Fruit fly (Drosophila melanogaster) whole organism, embryonic: ENCODE results near the gene Cyp313b1.

Experiments
- B-H1 ChIP-seq: fragments of 200-800 bp; sonication (Bioruptor generic); IDR thresholded peaks from 3 replicates; pipeline ENCODE4 v1.3.6; 2022; ENCODE audit warnings: missing biosample characterization, missing genetic modification characterization
- Bteb2 ChIP-seq: fragments of 200-800 bp; sonication (Bioruptor generic); optimal IDR thresholded peaks from 2 replicates; lab custom pipeline; 2016; ENCODE audit warnings: missing biosample characterization, missing genetic modification characterization
- CG10321 ChIP-seq: fragments of 200-800 bp; sonication (Bioruptor generic); IDR thresholded peaks from 2 replicates; pipeline ENCODE4 v1.3.6; 2022; ENCODE audit warnings: missing biosample characterization, missing genetic modification characterization
- CG11723 ChIP-seq: fragments of 200-800 bp; sonication (Bioruptor generic); optimal IDR thresholded peaks from 2 replicates; lab custom pipeline; 2017; ENCODE audit warnings: missing biosample characterization, mild to moderate bottlenecking, missing genetic modification characterization
- CG14710 ChIP-seq: fragments of 200-800 bp; sonication (Bioruptor generic); optimal IDR thresholded peaks from 3 replicates; lab custom pipeline; 2019; ENCODE audit warnings: missing biosample characterization, mild to moderate bottlenecking, missing genetic modification characterization, moderate library complexity
- CG17186 ChIP-seq: fragments of 200-800 bp; sonication (Bioruptor generic); optimal IDR thresholded peaks from 3 replicates; lab custom pipeline; 2017; ENCODE audit warnings: missing biosample characterization, missing genetic modification reagents, missing genetic modification characterization
- CG18476 ChIP-seq: fragments of 200-800 bp; sonication (Bioruptor generic); optimal IDR thresholded peaks from 2 replicates; lab custom pipeline; 2016; ENCODE audit warnings: missing biosample characterization, mild to moderate bottlenecking, missing genetic modification characterization
- CG2116 ChIP-seq: fragments of 200-800 bp; sonication (Bioruptor generic); optimal IDR thresholded peaks from 3 replicates; lab custom pipeline; 2018; ENCODE audit warnings: missing biosample characterization, mild to moderate bottlenecking, missing genetic modification characterization
- CG30020 ChIP-seq: fragments of 200-800 bp; optimal IDR thresholded peaks from 2 replicates; lab custom pipeline; 2019; ENCODE audit warnings: missing biosample characterization, mild to moderate bottlenecking, missing genetic modification characterization, moderate library complexity
- CG30431 ChIP-seq: fragments of 200-800 bp; sonication (Bioruptor generic); optimal IDR thresholded peaks from 2 replicates; lab custom pipeline; 2017; ENCODE audit warnings: missing biosample characterization, missing genetic modification characterization
- CG32767 ChIP-seq: fragments of 200-800 bp; sonication (Bioruptor generic); IDR thresholded peaks from 2 replicates; pipeline ENCODE4 v1.3.6; 2022; ENCODE audit warnings: missing biosample characterization, missing genetic modification characterization
- CG32772 ChIP-seq: fragments of 200-800 bp; sonication (Bioruptor generic); IDR thresholded peaks from 2 replicates; pipeline ENCODE4 v1.3.6; 2022; ENCODE audit warnings: missing biosample characterization, missing genetic modification characterization
- CG3995 ChIP-seq: fragments of 200-800 bp; sonication (Bioruptor generic); optimal IDR thresholded peaks from 3 replicates; lab custom pipeline; 2016; ENCODE audit warnings: missing biosample characterization, missing genetic modification characterization
- CG4707 ChIP-seq: fragments of 200-800 bp; sonication (Bioruptor generic); optimal IDR thresholded peaks from 2 replicates; lab custom pipeline; 2018; ENCODE audit warnings: missing biosample characterization, mild to moderate bottlenecking, missing genetic modification characterization, moderate library complexity
- CG5245 ChIP-seq: fragments of 200-800 bp; sonication (Bioruptor generic); optimal IDR thresholded peaks from 3 replicates; lab custom pipeline; 2016; ENCODE audit warnings: missing biosample characterization, missing genetic modification characterization
- CG6272 ChIP-seq: fragments of 200-800 bp; sonication (Bioruptor generic); IDR thresholded peaks from 2 replicates; pipeline ENCODE4 v1.3.6; 2022; ENCODE audit warnings: missing biosample characterization, missing genetic modification characterization
- CG6813 ChIP-seq: fragments of 200-800 bp; sonication (Bioruptor generic); optimal IDR thresholded peaks from 2 replicates; lab custom pipeline; 2017; ENCODE audit warnings: missing biosample characterization, missing genetic modification characterization, mild to moderate bottlenecking, moderate library complexity, missing genetic modification reagents
- CG7786 ChIP-seq: fragments of 200-800 bp; sonication (Bioruptor generic); optimal IDR thresholded peaks from 2 replicates; lab custom pipeline; 2016; ENCODE audit warnings: missing biosample characterization, missing genetic modification characterization
- CG7963 ChIP-seq: fragments of 200-800 bp; sonication (Bioruptor generic); IDR thresholded peaks from 3 replicates; pipeline ENCODE4 v1.3.6; 2022; ENCODE audit warnings: missing biosample characterization, missing genetic modification characterization; ENCODE audit not compliant: partially characterized antibody
- CG8359 ChIP-seq: fragments of 200-800 bp; sonication (Bioruptor generic); optimal IDR thresholded peaks from 2 replicates; lab custom pipeline; 2017; ENCODE audit warnings: missing biosample characterization, mild to moderate bottlenecking, missing genetic modification characterization, borderline replicate concordance
- CG8924 ChIP-seq: fragments of 200-800 bp; optimal IDR thresholded peaks from 3 replicates; lab custom pipeline; 2019; ENCODE audit warnings: missing biosample characterization, mild to moderate bottlenecking, missing genetic modification characterization, moderate library complexity
- Deaf1 ChIP-seq: fragments of 200-800 bp; optimal IDR thresholded peaks from 3 replicates; lab custom pipeline; 2019; ENCODE audit warnings: missing biosample characterization, mild to moderate bottlenecking, missing genetic modification characterization, moderate library complexity
- H15 ChIP-seq: fragments of 200-800 bp; sonication (Bioruptor generic); IDR thresholded peaks from 3 replicates; pipeline ENCODE4 v1.3.6; 2022; ENCODE audit warnings: missing biosample characterization, missing genetic modification characterization
- HLH3B ChIP-seq: fragments of 200-800 bp; sonication (Bioruptor generic); IDR thresholded peaks from 2 replicates; pipeline ENCODE4 v1.3.6; 2022; ENCODE audit warnings: missing biosample characterization, missing genetic modification characterization
- HLHmδ ChIP-seq: fragments of 200-800 bp; sonication (Bioruptor generic); optimal IDR thresholded peaks from 2 replicates; lab custom pipeline; 2018; ENCODE audit warnings: missing biosample characterization, mild to moderate bottlenecking, missing genetic modification characterization, moderate library complexity
- MBD-R2 ChIP-seq: fragments of 200-800 bp; sonication (Bioruptor generic); IDR thresholded peaks from 2 replicates; pipeline ENCODE4 v1.3.6; 2022; ENCODE audit warnings: missing biosample characterization, missing genetic modification characterization
- Opbp ChIP-seq: fragments of 200-800 bp; sonication (Bioruptor generic); IDR thresholded peaks from 3 replicates; pipeline ENCODE4 v1.3.6; 2022; ENCODE audit warnings: missing biosample characterization, missing genetic modification characterization; ENCODE audit not compliant: partially characterized antibody
- Xbp1 ChIP-seq: fragments of 200-800 bp; sonication (Bioruptor generic); optimal IDR thresholded peaks from 3 replicates; lab custom pipeline; 2016; ENCODE audit warnings: missing biosample characterization, mild to moderate bottlenecking, missing genetic modification characterization
- Xrp1 ChIP-seq: fragments of 200-800 bp; sonication (Bioruptor generic); IDR thresholded peaks from 2 replicates; pipeline ENCODE4 v1.3.6; 2022; ENCODE audit warnings: missing biosample characterization, missing genetic modification characterization
- YL-1 ChIP-seq: fragments of 200-800 bp; sonication (Bioruptor generic); optimal IDR thresholded peaks from 3 replicates; lab custom pipeline; 2017; ENCODE audit warnings: missing biosample characterization, mild to moderate bottlenecking, missing genetic modification characterization
- ac ChIP-seq: fragments of 200-800 bp; sonication (Bioruptor generic); optimal IDR thresholded peaks from 3 replicates; lab custom pipeline; 2017; ENCODE audit warnings: missing biosample characterization, mild to moderate bottlenecking, missing genetic modification characterization
- bbx ChIP-seq: fragments of 200-800 bp; sonication (Bioruptor generic); IDR thresholded peaks from 2 replicates; pipeline ENCODE4 v1.3.6; 2022; ENCODE audit warnings: missing biosample characterization, missing genetic modification characterization; ENCODE audit not compliant: partially characterized antibody
- crol ChIP-seq: fragments of 200-800 bp; sonication (Bioruptor generic); IDR thresholded peaks from 2 replicates; pipeline ENCODE4 v1.3.6; 2022; ENCODE audit warnings: missing biosample characterization, missing genetic modification characterization
- crp ChIP-seq, 2 experiments: fragments of 200-800 bp; sonication (Bioruptor generic); optimal IDR thresholded peaks; 2 replicates in 1 of 2; 3 replicates in 1 of 2; lab custom pipeline; 2017; ENCODE audit warnings: missing biosample characterization in 2 of 2, missing genetic modification characterization in 2 of 2, mild to moderate bottlenecking in 1 of 2, moderate library complexity in 1 of 2
- dm ChIP-seq: fragments of 200-800 bp; sonication (Bioruptor generic); optimal IDR thresholded peaks from 3 replicates; lab custom pipeline; 2016; ENCODE audit warnings: missing biosample characterization, missing genetic modification characterization
- ewg ChIP-seq: fragments of 200-800 bp; sonication (Bioruptor generic); optimal IDR thresholded peaks from 3 replicates; lab custom pipeline; 2017; ENCODE audit warnings: mild to moderate bottlenecking, missing biosample characterization, missing genetic modification reagents, missing genetic modification characterization
- fu2 ChIP-seq: fragments of 200-800 bp; sonication (Bioruptor generic); optimal IDR thresholded peaks from 2 replicates; lab custom pipeline; 2016; ENCODE audit warnings: missing biosample characterization, missing genetic modification characterization
- gem ChIP-seq: fragments of 200-800 bp; sonication (Bioruptor generic); optimal IDR thresholded peaks from 2 replicates; lab custom pipeline; 2019; ENCODE audit warnings: missing biosample characterization, mild to moderate bottlenecking, missing genetic modification characterization, moderate library complexity
- insv ChIP-seq, 2 experiments: fragments of 200-800 bp; sonication (Bioruptor generic); optimal IDR thresholded peaks; 3 replicates each; lab custom pipeline; 2016 to 2018; ENCODE audit warnings: missing biosample characterization in 2 of 2, missing genetic modification characterization in 2 of 2
- jumu ChIP-seq: fragments of 200-800 bp; sonication (Bioruptor generic); optimal IDR thresholded peaks from 3 replicates; lab custom pipeline; 2016; ENCODE audit warnings: missing biosample characterization, missing genetic modification characterization
- onecut ChIP-seq: fragments of 200-800 bp; sonication (Bioruptor generic); IDR thresholded peaks from 2 replicates; pipeline ENCODE4 v1.3.6; 2022; ENCODE audit warnings: missing biosample characterization, missing genetic modification characterization
- otp ChIP-seq: fragments of 200-800 bp; sonication (Bioruptor generic); IDR thresholded peaks from 3 replicates; pipeline ENCODE4, ENCODE4 v1.3.6; 2022; ENCODE audit warnings: missing biosample characterization, missing genetic modification characterization
- peb ChIP-seq: fragments of 200-800 bp; sonication (Bioruptor generic); IDR thresholded peaks from 2 replicates; pipeline ENCODE4 v1.3.6; 2022; ENCODE audit warnings: missing biosample characterization, missing genetic modification characterization
- pho ChIP-seq: fragments of 200-800 bp; sonication (Bioruptor generic); optimal IDR thresholded peaks from 2 replicates; lab custom pipeline; 2016; ENCODE audit warnings: missing biosample characterization, missing genetic modification characterization
- sim ChIP-seq: fragments of 200-800 bp; sonication (Bioruptor generic); IDR thresholded peaks from 2 replicates; pipeline ENCODE4 v1.3.6; 2022; ENCODE audit warnings: missing biosample characterization, missing genetic modification characterization
- sob ChIP-seq: fragments of 200-800 bp; sonication (Bioruptor generic); IDR thresholded peaks from 2 replicates; pipeline ENCODE4 v1.3.6; 2022; ENCODE audit warnings: missing biosample characterization, missing genetic modification characterization
- stc ChIP-seq: fragments of 200-800 bp; sonication (Bioruptor generic); IDR thresholded peaks from 2 replicates; pipeline ENCODE4 v1.3.6; 2022; ENCODE audit warnings: missing biosample characterization, missing genetic modification characterization
- vfl ChIP-seq: fragments of 200-800 bp; sonication (Bioruptor generic); optimal IDR thresholded peaks from 2 replicates; lab custom pipeline; 2016; ENCODE audit warnings: missing biosample characterization, missing genetic modification characterization
- yki ChIP-seq: fragments of >200 bp; optimal IDR thresholded peaks from 3 replicates; lab custom pipeline; 2018
- zen2 ChIP-seq: fragments of 200-800 bp; sonication (Bioruptor generic); IDR thresholded peaks from 3 replicates; pipeline ENCODE4 v1.3.6; 2022; ENCODE audit warnings: missing biosample characterization, missing genetic modification characterization; ENCODE audit not compliant: partially characterized antibody

Gene Cyp313b1

DNA sequence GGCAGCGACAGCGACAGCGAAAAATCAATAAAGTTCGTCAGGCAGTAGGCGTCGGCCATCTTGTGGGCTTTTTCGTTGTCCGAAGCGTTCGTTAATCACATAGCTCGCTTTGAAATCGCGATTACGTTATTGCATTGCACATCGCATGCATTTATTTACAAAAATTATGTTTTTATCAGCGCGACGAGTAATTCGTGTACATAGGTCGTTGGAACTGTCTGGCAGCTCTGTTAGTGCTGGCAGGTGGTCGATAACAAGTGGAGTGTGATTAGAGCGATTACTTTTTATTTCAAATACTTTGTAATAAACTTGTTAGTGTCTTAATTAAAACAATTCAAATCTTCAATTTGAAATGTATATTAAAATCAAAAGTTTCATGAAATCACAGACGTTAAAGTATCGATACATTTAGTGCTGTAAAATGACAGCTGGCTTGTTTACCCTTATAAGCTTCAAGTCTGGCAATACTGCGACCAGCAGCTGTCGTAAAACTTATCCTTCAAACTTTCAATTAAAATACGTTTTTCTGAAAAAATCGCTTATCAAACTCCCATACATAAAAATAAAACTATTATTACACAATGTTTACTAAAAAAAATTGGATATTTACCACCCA, 18.3 kb upstream of the Cyp313b1 start, which contains the start of gene CG8032 (continued):
- TF ChIP-seq CG32772 (GFP tag; lab: Robert Waterston, UW) (no peak), YL-1 (peak; percentile 55), CG17186 (peak; percentile 44), CG5245 (GFP tag; lab: Kevin White, UChicago) (peak; percentile 11), CG3995 (peak; percentile 70), CG8924 (peak; percentile 47), Bteb2 (GFP tag; lab: Kevin White, UChicago) (peak; percentile 31), ac (GFP tag; lab: Kevin White, UChicago) (no peak), CG14710 (tag; lab: Kevin White, UChicago) (peak; percentile 71), Xrp1 (peak; percentile 13; the same call in 1 of the 2 replicates), pho (GFP tag; lab: Kevin White, UChicago) (peak; percentile 20), CG18476 (GFP tag; lab: Kevin White, UChicago) (peak; percentile 36), crol (no peak), sim (GFP tag; lab: Robert Waterston, UW) (no peak), vfl (peak; percentile 11), HLH3B (GFP tag; lab: Robert Waterston, UW) (no peak), CG6272 (GFP tag; lab: Robert Waterston, UW) (no peak), fu2 (GFP tag; lab: Kevin White, UChicago) (peak; percentile 40), CG7786 (GFP tag; lab: Kevin White, UChicago) (peak; percentile 35), yki (lab: Kevin White, UChicago) (no peak), dm (GFP tag; lab: Kevin White, UChicago) (peak; percentile 60), CG2116 (peak; percentile 93), ewg (no peak), B-H1 (GFP tag; lab: Robert Waterston, UW) (no peak), CG4707 (GFP tag; lab: Kevin White, UChicago) (no peak), onecut (peak; percentile 98), jumu (GFP tag; lab: Kevin White, UChicago) (peak; percentile 44), H15 (peak; percentile 22; the same call in 1 of the 3 replicates), zen2 (0 out of 3 replicates have a peak, but pooled peaks have one; percentile 31), CG11723 (GFP tag; lab: Kevin White, UChicago) (no peak), otp (no peak), CG32767 (GFP tag; lab: Robert Waterston, UW) (0 out of 2 replicates have a peak, but pooled peaks have one; percentile 14), MBD-R2 (peak; percentile 48), Xbp1 (GFP tag; lab: Kevin White, UChicago) (peak; percentile 56), bbx (GFP tag; lab: Robert Waterston, UW) (no peak; the same call in 1 of the 2 replicates), peb (GFP tag; lab: Robert Waterston, UW) (0 out of 2 replicates have a peak, but pooled peaks have one; percentile 17), CG30020 (tag; lab: Kevin White, UChicago) (peak; percentile 38), CG10321 (no peak), insv (GFP tag; optimal IDR thresholded peaks at IDR 0.05; lab: Kevin White, UChicago) (peak in 1 of 2 experiments; percentile 12), CG30431 (no peak), CG6813 (GFP tag; lab: Kevin White, UChicago) (no peak), gem (tag; lab: Kevin White, UChicago) (peak; percentile 51), Deaf1 (peak; percentile 33), Opbp (GFP tag; lab: Robert Waterston, UW) (no peak), stc (GFP tag; lab: Robert Waterston, UW) (0 out of 2 replicates have a peak, but pooled peaks have one; percentile 11), sob (peak; percentile 18; the same call in 1 of the 2 replicates), crp (GFP tag; optimal IDR thresholded peaks at IDR 0.05; lab: Kevin White, UChicago) (peak; percentile 75 to 95), CG7963 (GFP tag; lab: Robert Waterston, UW) (no peak; the same call in 2 of the 3 replicates), CG8359 (GFP tag; lab: Kevin White, UChicago) (no peak), HLHmδ (no peak)
